Worm (Caenorhabditis elegans) whole organism, early embryonic: ENCODE measurements around the gene brap-2.

ENCODE experiments used
- ama-1 ChIP-seq: fragments of 150-350 bp; optimal IDR thresholded peaks from 2 replicates; lab custom pipeline; 2014
- ceh-13 ChIP-seq: fragments of 200-800 bp; sonication (Bioruptor generic); optimal IDR thresholded peaks from 2 replicates; lab custom pipeline; 2018; ENCODE audit warnings: mild to moderate bottlenecking, missing genetic modification characterization, missing compliant biosample characterization
- flt-1 ChIP-seq: fragments of 200-800 bp; sonication (Bioruptor generic); IDR thresholded peaks from 2 replicates; pipeline ENCODE4 v1.3.6; 2022; ENCODE audit warnings: missing genetic modification characterization, missing compliant biosample characterization
- hmbx-1 ChIP-seq: sonication (generic microtip); optimal IDR thresholded peaks from 2 replicates; lab custom pipeline; 2016; ENCODE audit warnings: mild to moderate bottlenecking, missing genetic modification characterization, missing compliant biosample characterization
- hmg-4 ChIP-seq: fragments of 200-800 bp; sonication (Bioruptor generic); optimal IDR thresholded peaks from 2 replicates; lab custom pipeline; 2018; ENCODE audit warnings: mild to moderate bottlenecking, missing genetic modification characterization, missing compliant biosample characterization
- pes-1 ChIP-seq: fragments of 200-800 bp; sonication (Bioruptor generic); IDR thresholded peaks from 2 replicates; pipeline ENCODE4 v1.3.6; 2022; ENCODE audit warnings: missing genetic modification reagents, missing genetic modification characterization, missing compliant biosample characterization
- scrt-1 ChIP-seq: fragments of 200-800 bp; sonication (Bioruptor generic); IDR thresholded peaks from 2 replicates; pipeline ENCODE4 v1.3.6; 2022; ENCODE audit warnings: missing genetic modification characterization, missing compliant biosample characterization
- sea-1 ChIP-seq: fragments of 200-800 bp; sonication (Bioruptor generic); conservative IDR thresholded peaks from 2 replicates; pipeline ENCODE4 v1.3.6; 2022; ENCODE audit warnings: missing genetic modification characterization, missing compliant biosample characterization
- tbx-11 ChIP-seq: fragments of 200-800 bp; sonication (Bioruptor generic); IDR thresholded peaks from 2 replicates; pipeline ENCODE4 v1.3.6; 2022; ENCODE audit warnings: missing genetic modification characterization, missing compliant biosample characterization
- tbx-37 ChIP-seq: fragments of 200-800 bp; sonication (Bioruptor generic); conservative IDR thresholded peaks from 2 replicates; pipeline ENCODE4 v1.3.6; 2022; ENCODE audit warnings: missing genetic modification reagents, missing genetic modification characterization, missing compliant biosample characterization

- TF ChIP-seq scrt-1 (GFP tag; lab: Robert Waterston, UW) (no peak), pes-1 (GFP tag; lab: Robert Waterston, UW) (no peak), ama-1 (lab: Kevin White, UChicago) (no peak), hmg-4 (GFP tag; lab: Kevin White, UChicago) (no peak), hmbx-1 (tag; lab: Kevin White, UChicago) (no peak), flt-1 (GFP tag; lab: Robert Waterston, UW) (no peak), ceh-13 (no peak), sea-1 (GFP tag; lab: Robert Waterston, UW) (no peak), tbx-11 (GFP tag; lab: Robert Waterston, UW) (no peak), tbx-37 (GFP tag; lab: Robert Waterston, UW) (no peak)
These were observed 40.1 kb upstream of the brap-2 start, which contains the start of gene srx-114 for ce11 chrII:5433069-5433468.
